Worm (Caenorhabditis elegans): Measurements from ENCODE around the gene flp-14.

ce11 chrIII:12875653-12876052 lies 34.7 kb upstream of the flp-14 start:
- TF ChIP-seq snpc-4 (tag; optimal IDR thresholded peaks at IDR 0.05) (no peak), aha-1 (tag; optimal IDR thresholded peaks at IDR 0.05) (no peak), mdl-1 (tag; optimal IDR thresholded peaks at IDR 0.05) (no peak), unc-62 (GFP tag; optimal IDR thresholded peaks at IDR 0.05) (no peak), zag-1 (tag; optimal IDR thresholded peaks at IDR 0.05) (no peak), fkh-4 (tag; optimal IDR thresholded peaks at IDR 0.05; ENCODE audit: borderline replicate concordance) (no peak), efl-1 (optimal IDR thresholded peaks at IDR 0.05) (no peak), efl-1 (GFP tag; optimal IDR thresholded peaks at IDR 0.05 in 1 of 2) (no peak), fkh-10 (GFP tag; optimal IDR thresholded peaks at IDR 0.05) (no peak)

Measured in whole organism, L1 larva.